Fruit fly (Drosophila melanogaster) whole organism, prepupa: Measurements from ENCODE around the gene CG17732.

Experiments used
- CG34406 ChIP-seq: fragments of 200-800 bp; sonication (Bioruptor generic); optimal IDR thresholded peaks from 3 replicates; lab custom pipeline; 2016; ENCODE audit warnings: missing biosample characterization, missing genetic modification characterization
- Eip78C ChIP-seq: fragments of 200-800 bp; sonication (Bioruptor generic); peaks from one replicate; lab custom pipeline; 2016; ENCODE audit warnings: missing biosample characterization, missing genetic modification characterization
- Hr38 ChIP-seq: sonication (Bioruptor generic); optimal IDR thresholded peaks from 2 replicates; lab custom pipeline; 2016; ENCODE audit warnings: missing biosample characterization, missing genetic modification characterization
- Sox15 ChIP-seq: fragments of 200-800 bp; sonication (Bioruptor generic); optimal IDR thresholded peaks from 3 replicates; lab custom pipeline; 2016; ENCODE audit warnings: missing biosample characterization, missing genetic modification characterization
- lz ChIP-seq: fragments of 200-800 bp; sonication (Bioruptor generic); optimal IDR thresholded peaks from 3 replicates; lab custom pipeline; 2016; ENCODE audit warnings: missing biosample characterization, missing genetic modification characterization

- TF ChIP-seq Eip78C (GFP tag; lab: Kevin White, UChicago), result no peak
- no peak for TF ChIP-seq Hr38 (GFP tag; lab: Kevin White, UChicago)
- TF ChIP-seq CG34406, result no peak
- no peak for TF ChIP-seq Sox15 (GFP tag; lab: Kevin White, UChicago)
- no peak for TF ChIP-seq lz (GFP tag; lab: Kevin White, UChicago)
Measured at dm6 chr3L:19968725-19969598, 12.5 kb upstream of the CG17732 start.
